Worm (Caenorhabditis elegans) whole organism, young adult: ENCODE measurements around the gene let-19.

Source experiments
- K12H6.12 ChIP-seq: fragments of 200-800 bp; sonication (Bioruptor generic); optimal IDR thresholded peaks from 2 replicates; lab custom pipeline; 2018; ENCODE audit warnings: mild to moderate bottlenecking, missing genetic modification characterization, missing compliant biosample characterization
- T07F8.4 ChIP-seq: sonication (generic microtip); optimal IDR thresholded peaks from 2 replicates; lab custom pipeline; 2016; ENCODE audit warnings: mild to moderate bottlenecking, missing genetic modification characterization, moderate library complexity, missing compliant biosample characterization
- bed-2 ChIP-seq: fragments of 200-800 bp; sonication (Bioruptor generic); IDR thresholded peaks from 2 replicates; pipeline ENCODE4 v1.3.6; 2022; ENCODE audit warnings: missing genetic modification reagents, missing genetic modification characterization, missing compliant biosample characterization
- efl-1 ChIP-seq: fragments of 150-350 bp; optimal IDR thresholded peaks from 2 replicates; lab custom pipeline; 2014; ENCODE audit warnings: missing biosample characterization, missing genetic modification reagents, missing genetic modification characterization
- egl-44 ChIP-seq: fragments of 200-800 bp; sonication (Bioruptor generic); IDR thresholded peaks from 2 replicates; pipeline ENCODE4 v1.3.6; 2022; ENCODE audit warnings: missing genetic modification reagents, missing genetic modification characterization, missing compliant biosample characterization
- lag-1 ChIP-seq: fragments of 200-800 bp; sonication (Bioruptor generic); IDR thresholded peaks from 2 replicates; pipeline ENCODE4 v1.3.6; 2022; ENCODE audit warnings: missing genetic modification reagents, missing genetic modification characterization, missing compliant biosample characterization
- pha-4 ChIP-seq: fragments of 150-350 bp; sonication (generic microtip); optimal IDR thresholded peaks from 2 replicates; lab custom pipeline; 2014; ENCODE audit warnings: missing biosample characterization, missing genetic modification reagents, missing genetic modification characterization
- snpc-1.1 ChIP-seq: sonication (generic microtip); optimal IDR thresholded peaks from 2 replicates; lab custom pipeline; 2017; ENCODE audit warnings: missing genetic modification characterization, mild to moderate bottlenecking, missing compliant biosample characterization, antibody characterized with exemption, moderate library complexity, missing genotype, missing genetic modification reagents; ENCODE audit not compliant: insufficient read depth
- unc-130 ChIP-seq: sonication (generic microtip); optimal IDR thresholded peaks from 2 replicates; lab custom pipeline; 2016; ENCODE audit warnings: missing genetic modification reagents, missing genetic modification characterization, missing compliant biosample characterization
- unc-62 ChIP-seq: fragments of 150-350 bp; optimal IDR thresholded peaks from 2 replicates; lab custom pipeline; 2014; ENCODE audit warnings: missing biosample characterization, missing genetic modification reagents, missing genetic modification characterization

- TF ChIP-seq K12H6.12 (tag; lab: Kevin White, UChicago), result no peak
- TF ChIP-seq egl-44 (GFP tag; lab: Robert Waterston, UW), result no peak
- TF ChIP-seq unc-62 (GFP tag; lab: Kevin White, UChicago), result no peak
- no peak for TF ChIP-seq bed-2 (GFP tag; lab: Robert Waterston, UW)
- no peak for TF ChIP-seq lag-1 (GFP tag; lab: Robert Waterston, UW)
- no peak for TF ChIP-seq unc-130 (GFP tag; lab: Kevin White, UChicago)
- no peak for TF ChIP-seq pha-4 (tag; lab: Kevin White, UChicago)
- no peak for TF ChIP-seq efl-1
- no peak for TF ChIP-seq snpc-1.1
- no peak for TF ChIP-seq T07F8.4 (tag; lab: Kevin White, UChicago)
Measured at ce11 chrII:8788752-8789151, 18.0 kb downstream of the let-19 start.
